Worm (Caenorhabditis elegans) whole organism, L4 larva: ENCODE data around the gene sun-1.

ENCODE experiments used
- hlh-11 ChIP-seq: fragments of 200-800 bp; sonication (Bioruptor generic); optimal IDR thresholded peaks from 2 replicates; lab custom pipeline; 2018; ENCODE audit warnings: mild to moderate bottlenecking, missing genetic modification characterization, missing compliant biosample characterization
- lin-38 ChIP-seq: fragments of 200-800 bp; sonication (Bioruptor generic); IDR thresholded peaks from 2 replicates; pipeline ENCODE4 v1.3.6; 2022; ENCODE audit warnings: missing genetic modification reagents, missing genetic modification characterization, missing compliant biosample characterization
- mdt-29 ChIP-seq: fragments of 200-800 bp; sonication (Bioruptor generic); IDR thresholded peaks from 2 replicates; pipeline ENCODE4 v1.3.6; 2022; ENCODE audit warnings: missing genetic modification reagents, missing genetic modification characterization, missing compliant biosample characterization
- unc-62 ChIP-seq, 3 experiments: fragments of 150-350 bp in 1 of 3; sonication (generic microtip); optimal IDR thresholded peaks in 2 of 3; peaks in 1 of 3; 1 replicate in 1 of 3; 2 replicates in 2 of 3; lab custom pipeline; 2014 to 2017; ENCODE audit warnings: missing biosample characterization in 3 of 3, missing genetic modification characterization in 3 of 3, missing genetic modification reagents in 3 of 3, missing genotype in 1 of 3

- TF ChIP-seq hlh-11 (tag; lab: Kevin White, UChicago) (no peak), lin-38 (GFP tag; lab: Robert Waterston, UW) (no peak), unc-62 (GFP tag; optimal IDR thresholded peaks at IDR 0.05 in 1 of 2; lab: Kevin White, UChicago) (no peak), unc-62 (tag; optimal IDR thresholded peaks at IDR 0.05; lab: Kevin White, UChicago) (no peak), mdt-29 (GFP tag; lab: Robert Waterston, UW) (no peak)
These were observed 28.1 kb downstream of the sun-1 start for ce11 chrV:13165244-13165643.
